Worm (Caenorhabditis elegans): ENCODE data around the gene T10C6.7.

DNA sequence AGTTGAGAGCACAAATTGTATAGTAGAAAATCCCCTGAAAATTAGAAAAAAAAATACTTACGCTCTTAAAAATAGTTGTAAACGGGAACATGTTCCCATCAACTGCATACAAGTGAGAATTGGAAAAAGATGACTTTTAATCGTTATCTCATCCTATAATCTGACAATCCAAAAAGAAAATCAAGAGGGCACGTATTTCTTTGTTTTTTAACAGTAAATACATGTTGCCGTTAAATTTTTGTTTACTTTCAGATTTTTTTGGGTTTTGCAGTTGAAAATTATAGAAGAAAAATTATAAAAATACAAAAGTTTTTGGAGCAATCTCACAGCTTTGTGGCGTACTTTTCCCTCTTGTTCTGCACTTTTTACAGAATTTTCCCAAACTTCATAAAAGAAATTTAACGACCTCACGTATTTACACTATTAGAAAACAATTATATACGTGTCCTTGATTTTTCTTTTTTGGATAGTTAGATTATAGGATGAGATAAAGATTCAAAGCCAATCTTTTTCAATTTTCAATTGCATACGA lies 34.8 kb downstream of the T10C6.7 start, which contains the start of the genes C06C6.9 and C06C6.8:
- TF ChIP-seq pes-1 (GFP tag; IDR thresholded peaks at IDR 0.05) (no peak), F13C5.2 (tag; optimal IDR thresholded peaks at IDR 0.05) (no peak), ceh-13 (GFP tag; optimal IDR thresholded peaks at IDR 0.05) (no peak), hmbx-1 (tag; optimal IDR thresholded peaks at IDR 0.05) (no peak), ama-1 (optimal IDR thresholded peaks at IDR 0.05) (no peak), B0310.2 (tag; optimal IDR thresholded peaks at IDR 0.05) (no peak), ceh-36 (tag; optimal IDR thresholded peaks at IDR 0.05) (no peak), flt-1 (GFP tag; IDR thresholded peaks at IDR 0.05) (no peak)
